Worm (Caenorhabditis elegans) whole organism, L4 larva: ENCODE measurements around the gene ddl-2.

ENCODE experiments used
- egl-27 ChIP-seq: sonication (generic microtip); optimal IDR thresholded peaks from 3 replicates; lab custom pipeline; 2017; ENCODE audit warnings: missing biosample characterization, missing genetic modification reagents, missing genetic modification characterization
- nhr-76 ChIP-seq: fragments of 150-350 bp; optimal IDR thresholded peaks from 2 replicates; lab custom pipeline; 2014; ENCODE audit warnings: missing biosample characterization, missing genetic modification characterization
- pqm-1 ChIP-seq: sonication (generic microtip); optimal IDR thresholded peaks from 2 replicates; lab custom pipeline; 2017; ENCODE audit warnings: missing biosample characterization, missing genetic modification characterization

- TF ChIP-seq nhr-76 (tag; lab: Kevin White, UChicago) (no peak), pqm-1 (no peak), egl-27 (tag; lab: Kevin White, UChicago) (no peak)
Observed at ce11 chrII:13531118-13531517, 16.3 kb downstream of the ddl-2 start, which contains the start of gene snx-14.
